Worm (Caenorhabditis elegans) whole organism, dauer: ENCODE measurements around the gene F10E7.5.

Experiments
- unc-62 ChIP-seq: sonication (generic microtip); optimal IDR thresholded peaks from 2 replicates; lab custom pipeline; 2017; ENCODE audit warnings: missing biosample characterization, missing genetic modification reagents, missing genetic modification characterization

F10E7.5 gene

DNA sequence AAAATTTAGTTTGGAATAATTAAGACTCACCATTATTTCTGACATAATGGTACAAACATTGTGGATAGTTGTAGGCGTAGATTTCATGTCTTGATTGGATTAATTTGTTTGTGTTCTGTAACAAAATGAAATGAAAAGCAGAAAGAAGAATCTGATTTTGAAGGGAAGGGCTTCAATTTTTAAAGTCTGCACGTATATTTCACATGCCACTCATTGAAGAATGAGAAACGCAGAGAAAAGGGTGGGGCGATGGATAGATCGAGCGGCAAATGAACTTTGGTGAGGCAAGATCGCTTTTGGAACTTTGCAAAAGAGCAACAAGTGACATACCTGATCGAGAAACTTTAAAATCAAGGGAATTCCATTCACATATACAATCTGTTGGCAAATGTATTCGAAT, 9.5 kb upstream of the F10E7.5 start:
- no peak for TF ChIP-seq unc-62 (GFP tag; lab: Kevin White, UChicago)

DNA sequence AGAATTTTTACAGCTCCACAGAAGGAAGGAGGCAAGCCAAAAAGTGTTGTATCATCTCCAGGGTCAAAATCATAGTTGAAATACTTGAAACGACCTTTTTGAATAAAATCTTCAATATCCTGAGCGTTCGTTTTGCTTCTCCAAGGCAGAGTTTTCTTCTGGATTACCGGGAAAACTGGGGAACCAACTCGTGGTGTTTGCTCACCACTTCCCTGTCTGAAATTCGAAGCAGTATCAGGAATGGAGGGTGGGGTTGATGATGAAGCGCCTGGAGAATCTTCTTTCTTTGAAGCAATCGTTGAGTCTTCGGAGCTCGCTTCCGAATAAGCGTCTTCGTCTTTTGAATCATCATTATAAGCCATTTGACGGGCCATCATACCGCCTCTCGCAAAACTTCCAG, 8.7 kb upstream of the F10E7.5 start:
- TF ChIP-seq unc-62 (GFP tag; lab: Kevin White, UChicago): no peak

DNA sequence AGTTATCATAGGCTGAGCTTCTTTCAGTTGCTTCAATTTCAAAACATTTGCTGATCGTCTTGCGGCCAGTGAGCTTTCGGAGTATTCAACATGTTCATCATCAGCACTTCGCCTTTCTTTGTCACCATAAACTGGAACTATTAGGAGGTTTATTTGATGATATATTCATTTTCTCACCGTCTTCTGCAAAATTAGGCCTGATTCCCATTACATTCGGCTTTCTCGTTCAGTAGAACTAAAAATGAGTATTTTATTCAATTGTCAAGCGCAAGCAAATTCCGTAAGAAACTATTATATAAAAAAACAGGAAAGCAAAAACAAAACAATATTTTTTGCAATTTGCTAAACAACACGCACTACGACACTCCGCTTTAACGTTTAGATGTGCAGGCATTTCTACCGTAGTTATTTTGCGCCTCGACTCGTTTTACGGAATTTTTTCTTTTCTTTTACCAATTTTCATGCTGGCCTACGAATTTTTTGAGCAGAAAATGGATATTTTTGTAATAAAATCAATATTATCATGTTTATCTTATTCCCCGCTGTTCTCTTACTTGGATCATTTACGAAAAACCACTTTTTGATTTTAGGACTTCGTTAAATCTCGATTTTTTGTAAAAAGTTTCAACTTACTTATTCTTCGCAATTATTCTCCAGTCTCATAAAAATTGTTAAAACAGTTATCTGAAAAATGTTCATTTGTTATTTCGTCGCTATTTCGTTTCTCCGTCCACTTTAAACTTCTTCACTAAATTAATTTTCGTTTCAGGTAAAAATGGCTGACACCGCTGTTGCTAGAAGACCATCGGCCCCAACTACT, 6.8 kb upstream of the F10E7.5 start, which contains the start of the genes farl-11 and rpl-33:
Gene farl-11, minus strand, starts transcription at position 242 of the 820 bp plus-strand sequence.
Gene rpl-33, plus strand, starts transcription at position 770 of the 820 bp plus-strand sequence.
- TF ChIP-seq unc-62 (GFP tag; lab: Kevin White, UChicago): no peak

DNA sequence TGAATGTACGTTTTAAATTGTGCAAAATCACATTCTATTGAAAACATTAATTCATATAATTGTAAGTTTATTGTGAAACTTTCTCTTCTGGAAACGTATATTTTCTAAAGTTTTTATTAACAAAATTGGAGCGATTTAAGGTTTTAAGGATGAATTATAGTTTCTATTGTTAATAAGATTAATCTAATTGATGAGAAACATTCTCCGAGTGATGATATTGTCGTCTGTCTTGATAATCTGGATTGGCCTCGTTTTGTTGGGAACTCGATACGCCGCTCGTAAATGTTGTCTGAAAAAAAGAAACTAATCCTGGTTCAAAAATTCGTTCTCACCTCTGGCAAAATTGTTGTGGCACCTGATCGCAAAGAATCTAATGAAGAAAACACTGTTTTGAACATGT, 5.5 kb upstream of the F10E7.5 start:
- no peak for TF ChIP-seq unc-62 (GFP tag; lab: Kevin White, UChicago)

DNA sequence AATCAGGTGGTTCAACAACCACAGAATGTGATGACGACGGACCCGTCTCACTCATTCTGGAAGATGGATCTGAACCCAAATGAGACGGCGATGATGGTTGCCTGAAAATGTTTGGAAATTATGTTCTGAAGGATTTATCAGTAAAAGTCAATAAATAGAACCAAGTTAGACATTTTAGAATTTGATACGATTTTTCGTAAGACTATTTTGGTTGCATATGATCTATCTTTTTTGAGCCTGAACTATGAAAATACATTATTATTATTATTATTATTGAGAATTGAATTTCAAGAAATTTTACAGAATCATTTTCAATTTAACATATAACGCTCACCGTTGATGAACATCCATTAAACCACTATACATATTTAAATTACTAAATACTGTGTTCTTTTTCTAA, 1.8 kb upstream of the F10E7.5 start, which contains the start of gene F10E7.9:
Gene F10E7.9, minus strand, starts transcription at position 101 of the 400 bp plus-strand sequence.
- no peak for TF ChIP-seq unc-62 (GFP tag; lab: Kevin White, UChicago)

DNA sequence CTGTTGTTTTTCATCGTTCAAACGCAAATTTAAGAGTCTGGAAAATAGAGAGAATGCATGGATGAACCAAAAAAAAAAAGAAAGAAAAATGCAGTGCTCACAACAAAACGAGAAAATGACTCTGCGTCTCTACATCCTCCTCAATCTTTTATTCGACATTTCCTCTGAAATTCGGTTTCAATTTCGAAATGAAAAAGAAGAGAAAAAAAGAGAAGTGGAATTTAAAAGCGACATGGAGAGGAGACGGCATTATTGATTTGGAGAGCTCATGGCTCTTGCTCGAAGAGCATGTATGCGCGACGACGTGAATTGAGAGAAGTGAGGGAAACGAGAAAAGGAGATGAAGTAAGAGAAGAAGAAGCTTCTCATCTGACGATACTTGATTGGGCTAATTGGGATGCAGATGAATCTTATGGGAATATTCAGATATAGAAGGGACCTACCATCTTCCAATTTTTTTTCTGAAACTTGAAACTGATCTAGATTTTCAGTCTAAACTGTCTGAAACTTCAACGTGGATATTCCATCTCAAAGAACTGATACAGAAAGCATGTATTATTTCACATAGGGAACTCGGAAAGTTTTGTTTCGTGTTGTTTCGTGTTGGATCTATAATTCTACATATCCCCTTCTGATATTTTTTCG, 644 bp upstream of the F10E7.5 start:
- no peak for TF ChIP-seq unc-62 (GFP tag; lab: Kevin White, UChicago)

DNA sequence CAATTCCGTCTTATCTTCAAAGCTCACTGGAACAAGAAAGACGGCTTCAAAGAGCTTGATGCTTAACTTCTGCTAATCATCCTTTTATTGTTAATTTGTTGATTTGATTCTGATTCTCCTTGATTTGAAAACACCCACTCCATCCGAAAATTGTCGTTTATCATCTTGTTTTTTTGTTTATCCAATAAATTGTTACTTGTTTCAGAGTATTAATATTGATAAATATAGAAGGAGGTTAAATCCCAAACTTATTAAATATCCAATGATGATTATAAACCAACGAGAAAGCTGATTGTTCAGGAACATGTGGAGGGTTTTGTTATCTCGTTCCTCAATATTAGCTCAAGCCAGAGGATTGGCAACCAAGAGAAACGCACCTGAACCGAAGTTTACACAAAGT, 1.0 kb downstream of the F10E7.5 start, which contains the start of gene F10E7.6:
Gene F10E7.6, plus strand, starts transcription at position 301 of the 400 bp plus-strand sequence.
- TF ChIP-seq unc-62 (GFP tag; lab: Kevin White, UChicago): no peak

DNA sequence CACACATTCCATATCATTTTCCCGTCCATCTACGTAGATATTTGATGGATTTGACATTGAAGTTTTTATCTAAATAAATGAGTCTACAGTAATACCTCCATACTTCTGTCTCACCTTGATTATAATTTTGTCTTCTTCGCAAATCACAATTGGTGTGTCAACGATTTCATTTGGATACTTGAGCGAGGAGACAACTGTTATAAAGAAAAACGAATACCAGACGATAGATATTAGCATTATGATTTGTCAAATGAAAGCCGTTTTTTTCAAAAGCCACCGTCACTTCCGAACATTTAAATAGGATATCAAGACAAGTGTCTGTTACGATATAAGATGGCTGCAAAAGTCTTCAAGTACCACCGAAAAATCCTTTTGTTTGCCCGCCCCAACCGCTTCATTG, 3.9 kb downstream of the F10E7.5 start, which contains the start of gene cutl-5:
Gene cutl-5, minus strand, starts transcription at position 269 of the 400 bp plus-strand sequence.
- TF ChIP-seq unc-62 (GFP tag; lab: Kevin White, UChicago): no peak

DNA sequence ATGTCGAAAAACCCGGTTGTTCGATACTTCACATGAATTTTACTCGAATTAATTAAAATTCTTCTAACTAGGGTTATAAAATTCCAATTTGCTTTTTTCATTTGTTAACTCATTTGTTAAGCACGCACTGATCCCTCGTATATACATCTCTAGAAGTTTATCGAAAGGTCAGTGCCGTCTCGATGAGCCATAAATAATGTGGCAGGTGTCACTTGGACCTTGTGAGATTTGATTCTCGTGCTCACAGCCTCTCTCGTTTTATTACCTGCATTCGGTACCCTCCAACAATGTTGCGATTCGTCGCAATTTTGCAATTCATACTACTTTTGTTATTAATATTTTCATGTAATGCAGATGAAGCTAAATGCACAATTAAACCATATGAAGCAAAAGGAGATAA, 4.6 kb downstream of the F10E7.5 start, which contains the start of gene spon-1:
Gene spon-1, plus strand, starts transcription at position 208 of the 400 bp plus-strand sequence.
- no peak for TF ChIP-seq unc-62 (GFP tag; lab: Kevin White, UChicago)

DNA sequence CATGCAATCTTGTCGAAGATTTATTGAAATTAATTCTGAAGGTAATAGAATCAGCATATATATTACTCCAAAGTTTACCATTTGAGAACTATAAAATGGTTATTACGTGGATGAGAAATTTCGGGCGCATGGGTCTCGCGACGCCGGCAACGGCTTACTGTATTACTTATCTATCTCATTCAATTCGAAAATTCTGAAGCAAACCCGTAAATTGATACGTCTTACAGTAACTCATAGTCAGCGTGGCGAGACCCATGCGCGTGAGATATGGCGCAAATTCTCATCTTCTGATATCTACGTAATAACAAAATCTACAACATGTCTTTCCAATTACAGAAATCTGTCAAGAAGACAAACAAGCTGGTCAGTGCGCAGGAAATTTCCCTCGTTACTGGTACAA, 7.7 kb downstream of the F10E7.5 start:
- no peak for TF ChIP-seq unc-62 (GFP tag; lab: Kevin White, UChicago)

DNA sequence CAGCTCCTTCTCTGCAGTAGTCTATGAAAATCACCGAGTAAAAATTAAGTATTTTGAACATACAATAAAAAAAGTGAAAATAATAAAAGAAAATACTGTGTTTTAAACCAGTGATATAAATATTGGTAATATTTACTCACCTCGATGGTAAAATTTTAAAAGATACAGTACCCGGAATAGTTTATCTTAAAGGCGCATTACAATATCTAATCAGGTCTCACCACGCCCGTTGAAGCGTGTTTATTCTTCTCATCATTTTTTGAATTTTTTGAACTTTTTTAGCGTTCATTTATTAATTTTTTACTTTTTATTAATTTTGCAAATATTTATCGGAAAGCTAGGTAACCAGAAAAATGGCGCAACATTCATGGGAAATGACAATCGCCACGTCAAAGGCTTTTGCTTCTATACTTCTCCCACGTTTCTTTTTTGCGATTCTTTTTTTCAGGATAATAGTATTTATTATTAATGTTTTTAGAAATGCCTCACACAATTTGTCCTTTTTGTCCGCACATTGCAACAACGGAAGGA, 10.0 kb downstream of the F10E7.5 start, which contains the start of gene F10E7.2:
Gene F10E7.2, plus strand, starts transcription at position 481 of the 531 bp plus-strand sequence.
- TF ChIP-seq unc-62 (GFP tag; lab: Kevin White, UChicago): no peak

DNA sequence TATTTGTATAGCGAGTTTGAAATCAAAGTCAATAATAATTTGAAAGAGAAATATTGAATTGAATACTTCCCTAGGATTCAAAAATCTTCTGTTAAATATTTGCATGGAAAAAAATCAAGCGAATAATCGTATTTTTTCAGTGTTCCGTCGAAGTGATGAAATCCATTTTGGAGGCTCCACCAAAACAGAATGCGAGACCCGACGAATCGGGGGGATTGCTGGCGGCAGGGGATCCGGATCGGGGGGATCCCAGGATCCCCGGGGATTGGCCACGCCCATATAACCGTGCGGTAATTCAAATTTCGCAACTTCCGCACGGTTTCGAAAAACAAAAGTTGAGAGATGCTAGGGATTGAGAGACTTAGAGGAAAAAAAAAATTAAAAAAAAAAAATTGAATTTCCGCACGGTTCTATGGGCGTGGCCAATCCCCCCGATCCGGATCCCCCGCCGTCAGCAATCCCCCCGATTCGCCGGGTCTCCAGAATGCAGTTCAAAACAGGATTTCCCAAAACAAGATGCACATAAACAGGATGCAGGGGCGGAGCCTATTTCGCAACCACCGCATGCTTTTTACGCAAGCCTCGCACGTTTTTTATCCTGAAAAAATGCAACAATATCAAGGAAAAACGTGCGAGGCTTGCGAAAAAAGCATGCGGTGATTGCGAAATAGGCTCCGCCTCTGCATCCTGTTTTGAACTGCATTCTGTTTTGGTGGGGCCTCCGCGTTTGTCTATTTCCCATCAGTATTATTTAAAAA, 11.1 kb downstream of the F10E7.5 start, which contains the start of gene F10E7.11:
Gene F10E7.11, minus strand, starts transcription at position 232 of the 758 bp plus-strand sequence.
- no peak for TF ChIP-seq unc-62 (GFP tag; lab: Kevin White, UChicago)

DNA sequence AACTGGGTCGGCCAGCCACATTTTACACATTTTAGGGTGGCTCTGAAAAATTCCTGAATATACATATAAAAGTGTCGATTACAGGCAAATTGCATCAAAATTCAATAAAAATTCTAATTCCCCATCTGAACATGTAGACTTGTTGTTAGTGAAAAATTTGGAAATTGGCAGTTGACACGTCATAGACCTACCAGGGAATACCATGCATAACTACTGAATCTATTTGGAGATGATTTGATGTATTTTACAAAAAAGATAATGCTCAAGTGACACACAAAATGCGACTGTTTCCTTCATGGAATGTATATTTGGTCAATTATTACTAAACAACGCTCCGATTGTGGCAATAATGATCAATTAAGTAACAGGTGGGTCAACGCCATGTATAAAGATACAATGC, 14.7 kb downstream of the F10E7.5 start, which contains the start of gene F10E7.1:
Gene F10E7.1, plus strand, starts transcription at position 301 of the 400 bp plus-strand sequence.
- no peak for TF ChIP-seq unc-62 (GFP tag; lab: Kevin White, UChicago)

DNA sequence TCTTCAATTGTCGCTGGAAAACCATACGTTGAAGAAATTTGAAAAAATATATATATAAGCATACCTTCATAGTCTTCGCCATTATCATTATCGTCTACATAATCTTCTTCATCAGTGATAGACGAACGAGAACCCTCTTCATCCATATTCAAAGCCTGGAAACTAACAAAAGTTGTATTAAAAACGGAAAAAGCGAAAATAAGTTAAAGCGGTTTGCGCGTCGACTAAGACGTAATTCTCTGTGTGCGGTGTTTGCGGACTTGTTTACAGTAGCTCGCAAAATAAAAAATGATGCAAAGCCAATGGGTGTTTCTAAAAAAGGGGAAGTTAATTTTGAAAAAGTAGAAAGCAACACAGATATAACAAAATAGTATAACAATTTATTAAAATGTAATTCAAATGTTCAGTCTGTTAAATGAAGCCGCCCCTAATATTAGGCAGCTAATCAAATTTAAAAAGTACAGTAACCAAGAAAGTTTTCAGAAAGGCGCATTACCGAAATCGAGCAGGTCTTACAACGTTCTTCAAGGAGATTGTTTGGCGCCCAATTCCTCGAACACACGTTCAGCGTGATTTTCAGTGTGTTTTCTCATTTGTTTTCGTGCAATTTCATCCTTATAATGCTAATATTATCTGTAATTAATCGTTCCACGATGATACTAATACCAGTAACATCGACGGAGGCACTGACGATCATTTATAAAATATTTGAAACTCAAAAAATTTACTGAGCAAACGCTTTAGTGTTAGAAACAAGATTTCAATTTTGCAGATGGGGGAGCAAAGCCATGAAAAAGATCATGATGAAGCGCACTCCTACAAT, 20.3 kb downstream of the F10E7.5 start, which contains the start of the genes T07F8.4 and gld-3:
Gene T07F8.4, minus strand, starts transcription at position 162 of the 823 bp plus-strand sequence.
Gene gld-3, plus strand, starts transcription at position 773 of the 823 bp plus-strand sequence.
- no peak for TF ChIP-seq unc-62 (GFP tag; lab: Kevin White, UChicago)
